Fruit fly (Drosophila melanogaster) whole organism, embryonic: ENCODE results near the gene fusl.

Experiments
- Atf-2 ChIP-seq: fragments of 200-800 bp; sonication (Bioruptor generic); optimal IDR thresholded peaks from 2 replicates; lab custom pipeline; 2016; ENCODE audit warnings: missing biosample characterization, missing genetic modification characterization
- Bdp1 ChIP-seq: fragments of 200-800 bp; sonication (Bioruptor generic); optimal IDR thresholded peaks from 3 replicates; lab custom pipeline; 2016; ENCODE audit warnings: missing biosample characterization, missing genetic modification characterization
- BtbVII ChIP-seq: fragments of 200-800 bp; sonication (Bioruptor generic); optimal IDR thresholded peaks from 3 replicates; lab custom pipeline; 2017; ENCODE audit warnings: missing biosample characterization, mild to moderate bottlenecking, missing genetic modification characterization
- CG10267 ChIP-seq: fragments of 200-800 bp; sonication (Bioruptor generic); optimal IDR thresholded peaks from 2 replicates; lab custom pipeline; 2018; ENCODE audit warnings: missing biosample characterization, mild to moderate bottlenecking, missing genetic modification characterization, moderate library complexity
- CG10431 ChIP-seq: fragments of 200-800 bp; sonication (Bioruptor generic); optimal IDR thresholded peaks from 3 replicates; lab custom pipeline; 2018; ENCODE audit warnings: missing biosample characterization, mild to moderate bottlenecking, missing genetic modification characterization
- CG11085 ChIP-seq: fragments of 200-800 bp; sonication (Bioruptor generic); IDR thresholded peaks from 2 replicates; pipeline ENCODE4 v1.3.6; 2022; ENCODE audit warnings: missing biosample characterization, missing genetic modification characterization
- CG11560 ChIP-seq: fragments of 200-800 bp; sonication (Bioruptor generic); IDR thresholded peaks from 3 replicates; pipeline ENCODE4 v1.3.6; 2022; ENCODE audit warnings: missing biosample characterization, missing genetic modification characterization
- CG14965 ChIP-seq: fragments of 200-800 bp; sonication (Bioruptor generic); optimal IDR thresholded peaks from 2 replicates; lab custom pipeline; 2016; ENCODE audit warnings: missing biosample characterization, missing genetic modification characterization, borderline replicate concordance
- CG15514 ChIP-seq: fragments of 200-800 bp; sonication (Bioruptor generic); optimal IDR thresholded peaks from 3 replicates; lab custom pipeline; 2017; ENCODE audit warnings: missing biosample characterization, missing genetic modification characterization, mild to moderate bottlenecking, moderate library complexity, missing genetic modification reagents
- CG16813 ChIP-seq: fragments of 200-800 bp; sonication (Bioruptor generic); IDR thresholded peaks from 3 replicates; pipeline ENCODE4 v1.3.6; 2022; ENCODE audit warnings: missing biosample characterization, missing genetic modification characterization; ENCODE audit not compliant: partially characterized antibody
- CG3163 ChIP-seq: fragments of 200-800 bp; sonication (Bioruptor generic); optimal IDR thresholded peaks from 3 replicates; lab custom pipeline; 2016; ENCODE audit warnings: missing biosample characterization, missing genetic modification characterization
- CG32767 ChIP-seq: fragments of 200-800 bp; sonication (Bioruptor generic); IDR thresholded peaks from 2 replicates; pipeline ENCODE4 v1.3.6; 2022; ENCODE audit warnings: missing biosample characterization, missing genetic modification characterization
- CG33213 ChIP-seq: fragments of 200-800 bp; sonication (Bioruptor generic); optimal IDR thresholded peaks from 3 replicates; lab custom pipeline; 2016; ENCODE audit warnings: missing biosample characterization, missing genetic modification characterization
- CG5953 ChIP-seq: fragments of 200-800 bp; sonication (Bioruptor generic); IDR thresholded peaks from 2 replicates; pipeline ENCODE4 v1.3.6; 2022; ENCODE audit warnings: missing biosample characterization, missing genetic modification characterization
- CG6254 ChIP-seq: fragments of 200-800 bp; sonication (Bioruptor generic); optimal IDR thresholded peaks from 3 replicates; lab custom pipeline; 2017; ENCODE audit warnings: mild to moderate bottlenecking, missing biosample characterization, missing genetic modification reagents, missing genetic modification characterization
- CG6813 ChIP-seq: fragments of 200-800 bp; sonication (Bioruptor generic); optimal IDR thresholded peaks from 2 replicates; lab custom pipeline; 2017; ENCODE audit warnings: missing biosample characterization, missing genetic modification characterization, mild to moderate bottlenecking, moderate library complexity, missing genetic modification reagents
- CG9437 ChIP-seq: fragments of 200-800 bp; sonication (Bioruptor generic); optimal IDR thresholded peaks from 2 replicates; lab custom pipeline; 2018; ENCODE audit warnings: missing biosample characterization, mild to moderate bottlenecking, missing genetic modification characterization
- CG9932 ChIP-seq: fragments of 200-800 bp; sonication (Bioruptor generic); IDR thresholded peaks from 2 replicates; pipeline ENCODE4 v1.3.6; 2022; ENCODE audit warnings: missing biosample characterization, missing genetic modification characterization
- Dll ChIP-seq: fragments of 200-800 bp; sonication (Bioruptor generic); IDR thresholded peaks from 4 replicates; pipeline ENCODE4 v1.3.6; 2022; ENCODE audit warnings: missing biosample characterization, missing genetic modification characterization; ENCODE audit not compliant: partially characterized antibody
- Dp ChIP-seq: fragments of 200-800 bp; sonication (Bioruptor generic); optimal IDR thresholded peaks from 2 replicates; lab custom pipeline; 2018; ENCODE audit warnings: missing biosample characterization, mild to moderate bottlenecking, missing genetic modification characterization, moderate library complexity
- Dref ChIP-seq: fragments of 200-800 bp; sonication (Bioruptor generic); IDR thresholded peaks from 2 replicates; pipeline ENCODE4 v1.3.6; 2022; ENCODE audit warnings: missing biosample characterization, missing genetic modification characterization
- Gug ChIP-seq: fragments of 200-800 bp; sonication (Bioruptor generic); IDR thresholded peaks from 4 replicates; pipeline ENCODE4 v1.3.6; 2022; ENCODE audit warnings: missing biosample characterization, missing genetic modification characterization
- Hsf ChIP-seq: fragments of 200-800 bp; sonication (Bioruptor generic); optimal IDR thresholded peaks from 3 replicates; lab custom pipeline; 2016; ENCODE audit warnings: missing biosample characterization, missing genetic modification characterization
- Nf-YA ChIP-seq: fragments of 200-800 bp; sonication (Bioruptor generic); IDR thresholded peaks from 2 replicates; pipeline ENCODE4 v1.3.6; 2022; ENCODE audit warnings: missing biosample characterization, missing genetic modification characterization
- Oaz ChIP-seq: fragments of 200-800 bp; sonication (Bioruptor generic); IDR thresholded peaks from 2 replicates; pipeline ENCODE4 v1.3.6; 2022; ENCODE audit warnings: missing biosample characterization, missing genetic modification characterization
- Rx ChIP-seq: fragments of 200-800 bp; sonication (Bioruptor generic); IDR thresholded peaks from 2 replicates; pipeline ENCODE4 v1.3.6; 2022; ENCODE audit warnings: missing biosample characterization, missing genetic modification characterization
- Sry-β ChIP-seq: fragments of 200-800 bp; sonication (Bioruptor generic); optimal IDR thresholded peaks from 2 replicates; lab custom pipeline; 2018; ENCODE audit warnings: missing biosample characterization, mild to moderate bottlenecking, missing genetic modification characterization, moderate library complexity
- Taf1 ChIP-seq: fragments of 200-800 bp; sonication (Bioruptor generic); IDR thresholded peaks from 2 replicates; pipeline ENCODE4 v1.3.6; 2022; ENCODE audit warnings: missing biosample characterization, missing genetic modification characterization
- Usf ChIP-seq: fragments of 200-800 bp; sonication (Bioruptor generic); optimal IDR thresholded peaks from 2 replicates; lab custom pipeline; 2017; ENCODE audit warnings: missing genotype, missing biosample characterization, missing genetic modification characterization
- abd-A ChIP-seq: fragments of 200-800 bp; sonication (Bioruptor generic); optimal IDR thresholded peaks from 3 replicates; lab custom pipeline; 2019; ENCODE audit warnings: missing biosample characterization, mild to moderate bottlenecking, missing genetic modification characterization, moderate library complexity
- az2 ChIP-seq: fragments of 200-800 bp; sonication (Bioruptor generic); optimal IDR thresholded peaks from 3 replicates; lab custom pipeline; 2016; ENCODE audit warnings: missing biosample characterization, missing genetic modification characterization
- bcd ChIP-seq: fragments of 200-800 bp; sonication (Bioruptor generic); optimal IDR thresholded peaks from 2 replicates; lab custom pipeline; 2017; ENCODE audit warnings: missing biosample characterization, mild to moderate bottlenecking, missing genetic modification characterization
- bigmax ChIP-seq: fragments of 200-800 bp; sonication (Bioruptor generic); optimal IDR thresholded peaks from 2 replicates; lab custom pipeline; 2018; ENCODE audit warnings: missing biosample characterization, mild to moderate bottlenecking, missing genetic modification characterization
- br ChIP-seq: fragments of >200 bp; optimal IDR thresholded peaks from 2 replicates; lab custom pipeline; 2017
- ci ChIP-seq: fragments of 200-800 bp; sonication (Bioruptor generic); IDR thresholded peaks from 3 replicates; pipeline ENCODE4 v1.3.6; 2022; ENCODE audit warnings: missing biosample characterization, missing genetic modification characterization
- dan ChIP-seq: fragments of 200-800 bp; sonication (Bioruptor generic); IDR thresholded peaks from 2 replicates; pipeline ENCODE4 v1.3.6; 2022; ENCODE audit warnings: missing biosample characterization, missing genetic modification characterization
- eyg ChIP-seq: fragments of 200-800 bp; sonication (Bioruptor generic); optimal IDR thresholded peaks from 3 replicates; lab custom pipeline; 2016; ENCODE audit warnings: missing biosample characterization, missing genetic modification characterization
- gsb-n ChIP-seq: fragments of 200-800 bp; sonication (Bioruptor generic); optimal IDR thresholded peaks from 3 replicates; lab custom pipeline; 2018; ENCODE audit warnings: missing biosample characterization, mild to moderate bottlenecking, missing genetic modification characterization
- hb ChIP-seq: fragments of 200-800 bp; sonication (Bioruptor generic); IDR thresholded peaks from 3 replicates; pipeline ENCODE4 v1.3.6; 2022; ENCODE audit warnings: missing biosample characterization, missing genetic modification characterization; ENCODE audit not compliant: partially characterized antibody
- hth ChIP-seq: fragments of >200 bp; optimal IDR thresholded peaks from 2 replicates; lab custom pipeline; 2017; ENCODE audit warnings: inconsistent platforms
- lilli ChIP-seq: fragments of 200-800 bp; sonication (Bioruptor generic); optimal IDR thresholded peaks from 3 replicates; lab custom pipeline; 2016; ENCODE audit warnings: missing biosample characterization, missing genetic modification characterization
- mirr ChIP-seq: fragments of 200-800 bp; sonication (Bioruptor generic); optimal IDR thresholded peaks from 3 replicates; lab custom pipeline; 2018; ENCODE audit warnings: missing biosample characterization, mild to moderate bottlenecking, missing genetic modification characterization
- nau ChIP-seq: fragments of 200-800 bp; sonication (Bioruptor generic); optimal IDR thresholded peaks from 3 replicates; lab custom pipeline; 2017; ENCODE audit warnings: missing biosample characterization, mild to moderate bottlenecking, missing genetic modification characterization, missing genetic modification reagents
- odd ChIP-seq: fragments of 200-800 bp; sonication (Bioruptor generic); optimal IDR thresholded peaks from 2 replicates; lab custom pipeline; 2017; ENCODE audit warnings: missing biosample characterization, mild to moderate bottlenecking, missing genetic modification characterization
- org-1 ChIP-seq: fragments of 200-800 bp; sonication (Bioruptor generic); optimal IDR thresholded peaks from 2 replicates; lab custom pipeline; 2017; ENCODE audit warnings: missing biosample characterization, missing genetic modification characterization
- otp ChIP-seq: fragments of 200-800 bp; sonication (Bioruptor generic); IDR thresholded peaks from 3 replicates; pipeline ENCODE4, ENCODE4 v1.3.6; 2022; ENCODE audit warnings: missing biosample characterization, missing genetic modification characterization
- peb ChIP-seq: fragments of 200-800 bp; sonication (Bioruptor generic); IDR thresholded peaks from 2 replicates; pipeline ENCODE4 v1.3.6; 2022; ENCODE audit warnings: missing biosample characterization, missing genetic modification characterization
- run ChIP-seq: fragments of 200-800 bp; sonication (Bioruptor generic); optimal IDR thresholded peaks from 3 replicates; lab custom pipeline; 2018; ENCODE audit warnings: missing biosample characterization, mild to moderate bottlenecking, missing genetic modification characterization
- sens-2 ChIP-seq: fragments of 200-800 bp; sonication (Bioruptor generic); IDR thresholded peaks from 2 replicates; pipeline ENCODE4 v1.3.6; 2022; ENCODE audit warnings: missing biosample characterization, missing genetic modification characterization
- slp2 ChIP-seq: fragments of 200-800 bp; sonication (Bioruptor generic); optimal IDR thresholded peaks from 2 replicates; lab custom pipeline; 2016; ENCODE audit warnings: missing biosample characterization, missing genetic modification characterization
- zen ChIP-seq: fragments of 200-800 bp; sonication (Bioruptor generic); optimal IDR thresholded peaks from 3 replicates; lab custom pipeline; 2018; ENCODE audit warnings: missing biosample characterization, mild to moderate bottlenecking, missing genetic modification characterization, moderate library complexity

fusl gene

dm6 chr2L:5297289-5297960 is 40.4 kb downstream of the fusl start:
- peak; percentile 33 for TF ChIP-seq CG10267 (tag; lab: Kevin White, UChicago)
- TF ChIP-seq sens-2 (GFP tag; lab: Robert Waterston, UW): no peak; the same call in 1 of the 2 replicates
- TF ChIP-seq CG15514 (GFP tag; lab: Kevin White, UChicago): no peak
- no peak for TF ChIP-seq nau
- TF ChIP-seq Gug: no peak
- no peak for TF ChIP-seq CG33213 (GFP tag; lab: Kevin White, UChicago)
- no peak for TF ChIP-seq CG14965
- peak; percentile 28 for TF ChIP-seq az2 (GFP tag; lab: Kevin White, UChicago)
- no peak for TF ChIP-seq odd (GFP tag; lab: Kevin White, UChicago)
- TF ChIP-seq Usf (GFP tag; lab: Kevin White, UChicago): no peak
- TF ChIP-seq CG5953: no peak
- no peak for TF ChIP-seq Dref (GFP tag; lab: Robert Waterston, UW)
- peak; percentile 49 for TF ChIP-seq gsb-n (tag; lab: Kevin White, UChicago)
- peak; percentile 15 for TF ChIP-seq Atf-2 (GFP tag; lab: Kevin White, UChicago)
- no peak for TF ChIP-seq hb
- peak; percentile 29 for TF ChIP-seq CG9437 (GFP tag; lab: Kevin White, UChicago)
- TF ChIP-seq abd-A (tag; lab: Kevin White, UChicago): no peak
- no peak for TF ChIP-seq org-1 (GFP tag; lab: Kevin White, UChicago)
- no peak for TF ChIP-seq CG11560
- no peak for TF ChIP-seq dan (GFP tag; lab: Robert Waterston, UW)
- no peak for TF ChIP-seq CG6813 (GFP tag; lab: Kevin White, UChicago)
- no peak for TF ChIP-seq slp2 (GFP tag; lab: Kevin White, UChicago)
- TF ChIP-seq CG10431: no peak
- no peak for TF ChIP-seq Dp
- no peak for TF ChIP-seq zen (tag; lab: Kevin White, UChicago)
- no peak for TF ChIP-seq CG32767 (GFP tag; lab: Robert Waterston, UW)
- no peak for TF ChIP-seq Nf-YA (GFP tag; lab: Robert Waterston, UW)
- TF ChIP-seq eyg (GFP tag; lab: Kevin White, UChicago): no peak
- TF ChIP-seq CG11085: no peak
- TF ChIP-seq CG3163 (GFP tag; lab: Kevin White, UChicago): no peak
- no peak for TF ChIP-seq Taf1
- peak; percentile 37 for TF ChIP-seq BtbVII (GFP tag; lab: Kevin White, UChicago)
- no peak for TF ChIP-seq hth (lab: Kevin White, UChicago)
- no peak for TF ChIP-seq br
- peak; percentile 56 for TF ChIP-seq CG6254 (GFP tag; lab: Kevin White, UChicago)
- no peak for TF ChIP-seq Sry-β (GFP tag; lab: Kevin White, UChicago)
- TF ChIP-seq Hsf (GFP tag; lab: Kevin White, UChicago): no peak
- no peak for TF ChIP-seq Dll
- TF ChIP-seq CG9932: no peak
- no peak for TF ChIP-seq bigmax (GFP tag; lab: Kevin White, UChicago)
- no peak for TF ChIP-seq bcd (GFP tag; lab: Kevin White, UChicago)
- TF ChIP-seq otp (GFP tag; lab: Robert Waterston, UW): 0 out of 3 replicates have a peak, but pooled peaks have one; percentile 18
- no peak for TF ChIP-seq run (tag; lab: Kevin White, UChicago)
- TF ChIP-seq Rx (GFP tag; lab: Robert Waterston, UW): peak; percentile 28; the same call in 1 of the 2 replicates
- no peak for TF ChIP-seq Bdp1 (GFP tag; lab: Kevin White, UChicago)
- TF ChIP-seq ci (GFP tag; lab: Robert Waterston, UW): peak; percentile 80
- no peak for TF ChIP-seq Oaz
- TF ChIP-seq mirr (GFP tag; lab: Kevin White, UChicago): no peak
- no peak for TF ChIP-seq lilli (GFP tag; lab: Kevin White, UChicago)
- TF ChIP-seq CG16813 (GFP tag; lab: Robert Waterston, UW): no peak
- 0 out of 2 replicates have a peak, but pooled peaks have one; percentile 31 for TF ChIP-seq peb
